Fruit fly (Drosophila melanogaster): ENCODE measurements around the gene CG45122.

Gene CG45122

dm6 chr3R:13042258-13043032, 1.5 kb upstream of the CG45122 start, which contains the start of gene snk:
Gene snk, minus strand, starts transcription at chr3R:13042770.
- TF ChIP-seq Dfd (GFP tag; optimal IDR thresholded peaks at IDR 0.05), result peak; percentile 61
- TF ChIP-seq Vsx2 (GFP tag; optimal IDR thresholded peaks at IDR 0.05; ENCODE audit: partially characterized antibody), result no peak

- TF ChIP-seq dsf (GFP tag; optimal IDR thresholded peaks at IDR 0.05; ENCODE audit: borderline replicate concordance) (no peak), lola (GFP tag; optimal IDR thresholded peaks at IDR 0.05) (no peak)
These were observed 502 bp downstream of the CG45122 start, which contains the start of gene Hsc70-2 for dm6 chr3R:13044459-13044858. Gene Hsc70-2, plus strand, starts transcription at chr3R:13044759.

- TF ChIP-seq Hr83 (GFP tag; optimal IDR thresholded peaks at IDR 0.05; ENCODE audit: poor library complexity, severe bottlenecking), result no peak
These were observed 3.5 kb downstream of the CG45122 start, which contains the start of gene CG31157 for dm6 chr3R:13047431-13047830. Gene CG31157, plus strand, starts transcription at chr3R:13047731.

dm6 chr3R:13051298-13051723, 7.4 kb downstream of the CG45122 start, which contains the start of gene CG7966:
Gene CG7966, minus strand, starts transcription at chr3R:13051453.
- TF ChIP-seq lola (GFP tag; optimal IDR thresholded peaks at IDR 0.05), result no peak
- no peak for TF ChIP-seq Dfd (GFP tag; optimal IDR thresholded peaks at IDR 0.05)
- peak in 1 of 2 experiments; percentile 92 for TF ChIP-seq foxo (GFP tag; optimal IDR thresholded peaks at IDR 0.05)
- no peak for TF ChIP-seq Myc (optimal IDR thresholded peaks at IDR 0.05)
- TF ChIP-seq Rel (GFP tag; optimal IDR thresholded peaks at IDR 0.05), result no peak
- TF ChIP-seq Rel (tag; optimal IDR thresholded peaks at IDR 0.05), result peak; percentile 86
- TF ChIP-seq dl (GFP tag; optimal IDR thresholded peaks at IDR 0.05; ENCODE audit: insufficient read depth in 1 of 2, partially characterized antibody in 2 of 2), result peak; percentile 30 to 58
- peak; percentile 15 for TF ChIP-seq Jra (GFP tag; optimal IDR thresholded peaks at IDR 0.05)
- TF ChIP-seq CrebA (GFP tag; optimal IDR thresholded peaks at IDR 0.05; ENCODE audit: borderline replicate concordance), result no peak
- no peak for TF ChIP-seq Abd-B (GFP tag; optimal IDR thresholded peaks at IDR 0.05)
- no peak for TF ChIP-seq usp (GFP tag; optimal IDR thresholded peaks at IDR 0.05)
- TF ChIP-seq brk (GFP tag; optimal IDR thresholded peaks at IDR 0.05), result no peak
- no peak for TF ChIP-seq N (GFP tag; optimal IDR thresholded peaks at IDR 0.05)
- TF ChIP-seq HLH106 (tag; optimal IDR thresholded peaks at IDR 0.05), result no peak
- peak; percentile 59 for TF ChIP-seq Dif (GFP tag; optimal IDR thresholded peaks at IDR 0.05; ENCODE audit: partially characterized antibody)
- no peak for TF ChIP-seq dmrt93B (GFP tag; optimal IDR thresholded peaks at IDR 0.05)
- TF ChIP-seq ey (GFP tag; optimal IDR thresholded peaks at IDR 0.05), result no peak
- TF ChIP-seq Hr83 (GFP tag; optimal IDR thresholded peaks at IDR 0.05; ENCODE audit: poor library complexity, severe bottlenecking), result peak; percentile 98
- TF ChIP-seq Hr78 (GFP tag; optimal IDR thresholded peaks at IDR 0.05), result no peak
- no peak for TF ChIP-seq dsf (GFP tag; optimal IDR thresholded peaks at IDR 0.05; ENCODE audit: borderline replicate concordance)
- TF ChIP-seq GATAd (GFP tag; optimal IDR thresholded peaks at IDR 0.05), result no peak
- TF ChIP-seq fru (GFP tag; optimal IDR thresholded peaks at IDR 0.05), result no peak
- no peak for TF ChIP-seq CG32264 (GFP tag; optimal IDR thresholded peaks at IDR 0.05)
- peak; percentile 5 for TF ChIP-seq br (GFP tag; optimal IDR thresholded peaks at IDR 0.05)
- TF ChIP-seq sv (GFP tag; optimal IDR thresholded peaks at IDR 0.05), result no peak
- peak; percentile 53 for TF ChIP-seq jim (GFP tag; optimal IDR thresholded peaks at IDR 0.05)
- peak; percentile 55 for TF ChIP-seq sage (GFP tag; optimal IDR thresholded peaks at IDR 0.05)
- no peak for TF ChIP-seq pan (optimal IDR thresholded peaks at IDR 0.05)
- no peak for TF ChIP-seq CG9705 (GFP tag; optimal IDR thresholded peaks at IDR 0.05)
- TF ChIP-seq woc (GFP tag; optimal IDR thresholded peaks at IDR 0.05), result no peak
- no peak for TF ChIP-seq tai (GFP tag; optimal IDR thresholded peaks at IDR 0.05)
- no peak for TF ChIP-seq h (GFP tag; optimal IDR thresholded peaks at IDR 0.05)
- TF ChIP-seq Sp1 (GFP tag; optimal IDR thresholded peaks at IDR 0.05), result no peak
- no peak for TF ChIP-seq psq (GFP tag; optimal IDR thresholded peaks at IDR 0.05)
- TF ChIP-seq Hnf4 (GFP tag; optimal IDR thresholded peaks at IDR 0.05), result peak; percentile 73
- peak; percentile 83 for TF ChIP-seq Vsx2 (GFP tag; optimal IDR thresholded peaks at IDR 0.05; ENCODE audit: partially characterized antibody)
- no peak for TF ChIP-seq rgr (GFP tag; optimal IDR thresholded peaks at IDR 0.05)
- peak; percentile 35 for TF ChIP-seq OdsH (GFP tag; optimal IDR thresholded peaks at IDR 0.05)
- TF ChIP-seq Mio (GFP tag; optimal IDR thresholded peaks at IDR 0.05), result no peak

Data from whole organism, wandering third instar larva.